Worm (Caenorhabditis elegans) whole organism, L1 larva: ENCODE measurements around the gene C29E4.10.
"Not testable (repeated sequence)": the region's sequence is repeated elsewhere in the genome, so short reads cannot be mapped to it uniquely, and the experiment has no call there.

Experiments used
- F16B12.6 ChIP-seq: fragments of 150-350 bp; optimal IDR thresholded peaks from 2 replicates; lab custom pipeline; 2014; ENCODE audit warnings: missing biosample characterization, missing genetic modification characterization
- ceh-63 ChIP-seq: fragments of 200-800 bp; sonication (Bioruptor generic); optimal IDR thresholded peaks from 2 replicates; lab custom pipeline; 2018; ENCODE audit warnings: mild to moderate bottlenecking, missing genetic modification characterization, missing compliant biosample characterization
- elt-2 ChIP-seq: sonication (generic microtip); optimal IDR thresholded peaks from 2 replicates; lab custom pipeline; 2016; ENCODE audit warnings: missing genetic modification characterization, mild to moderate bottlenecking, inconsistent platforms, missing compliant biosample characterization, missing genetic modification reagents
- irx-1 ChIP-seq: sonication (generic microtip); optimal IDR thresholded peaks from 2 replicates; lab custom pipeline; 2016; ENCODE audit warnings: missing genetic modification characterization, missing compliant biosample characterization
- jun-1 ChIP-seq: fragments of 150-350 bp; optimal IDR thresholded peaks from 2 replicates; lab custom pipeline; 2014; ENCODE audit warnings: missing biosample characterization, missing genetic modification reagents, missing genetic modification characterization
- lin-14 ChIP-seq: fragments of 200-800 bp; sonication (Bioruptor generic); optimal IDR thresholded peaks from 2 replicates; lab custom pipeline; 2018; ENCODE audit warnings: mild to moderate bottlenecking, missing genetic modification characterization, moderate library complexity, missing compliant biosample characterization
- lsy-2 ChIP-seq, 2 experiments: fragments of 150-350 bp; optimal IDR thresholded peaks; 2 replicates each; lab custom pipeline; 2014; ENCODE audit warnings: missing biosample characterization in 2 of 2, missing genetic modification characterization in 2 of 2
- mdl-1 ChIP-seq, 2 experiments: fragments of 150-350 bp; optimal IDR thresholded peaks; 2 replicates each; lab custom pipeline; 2014 to 2017; ENCODE audit warnings: missing biosample characterization in 2 of 2, missing genetic modification characterization in 2 of 2, inconsistent platforms in 1 of 2
- mep-1 ChIP-seq: fragments of 150-350 bp; optimal IDR thresholded peaks from 2 replicates; lab custom pipeline; 2014; ENCODE audit warnings: missing biosample characterization, missing genetic modification characterization
- nhr-11 ChIP-seq: fragments of 150-350 bp; optimal IDR thresholded peaks from 2 replicates; lab custom pipeline; 2014; ENCODE audit warnings: missing biosample characterization, missing genetic modification characterization
- skn-1 ChIP-seq: fragments of 150-350 bp; optimal IDR thresholded peaks from 2 replicates; lab custom pipeline; 2014; ENCODE audit warnings: missing biosample characterization, missing genetic modification characterization
- tbx-2 ChIP-seq: sonication (generic microtip); optimal IDR thresholded peaks from 2 replicates; lab custom pipeline; 2016; ENCODE audit warnings: missing genetic modification characterization, missing compliant biosample characterization
- unc-98 ChIP-seq: fragments of 200-800 bp; sonication (Bioruptor generic); IDR thresholded peaks from 2 replicates; pipeline ENCODE4 v1.3.6; 2022; ENCODE audit warnings: missing genetic modification characterization, missing compliant biosample characterization
- ztf-11 ChIP-seq, 2 experiments: sonication (generic microtip); optimal IDR thresholded peaks; 2 replicates each; lab custom pipeline; 2016 to 2017; ENCODE audit warnings: missing genetic modification characterization in 2 of 2, missing biosample characterization in 1 of 2, missing compliant biosample characterization in 1 of 2

DNA sequence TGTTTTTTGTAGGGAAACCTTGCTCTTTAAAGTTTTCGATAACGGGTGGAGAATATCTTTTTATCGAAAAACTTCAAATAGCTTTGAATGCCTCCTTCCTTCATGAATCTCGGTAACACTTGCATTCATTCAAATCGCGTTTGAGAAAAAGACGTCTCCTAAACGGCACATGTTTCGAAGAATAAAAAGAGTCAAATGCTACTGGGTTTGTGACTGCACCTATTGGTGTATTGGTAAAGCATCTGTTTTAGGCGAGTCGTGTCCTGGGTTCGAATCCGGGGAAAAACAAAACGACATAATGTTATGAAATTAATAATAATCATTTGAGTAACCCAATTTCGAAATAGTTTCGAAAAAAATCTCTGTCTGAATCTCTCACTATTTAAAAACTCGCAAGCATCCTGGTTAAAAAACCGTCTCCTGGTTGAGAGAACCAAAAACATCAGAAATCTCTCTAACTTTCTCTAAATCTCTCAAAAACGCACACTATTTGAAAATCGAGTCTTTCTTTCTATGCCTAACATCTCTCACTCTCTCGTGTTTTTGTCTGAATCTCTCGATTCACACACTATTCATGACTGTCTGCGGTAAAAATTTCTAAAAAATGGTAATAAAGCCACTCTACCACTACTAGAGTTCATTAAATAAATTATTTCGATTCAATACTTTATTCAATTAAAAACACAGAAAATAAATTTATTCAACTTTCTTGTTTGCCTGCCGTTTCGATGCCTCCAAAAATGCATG lies 28.5 kb downstream of the C29E4.10 start:
- not testable (repeated sequence) for TF ChIP-seq ztf-11 (tag; optimal IDR thresholded peaks at IDR 0.05; lab: Kevin White, UChicago); irx-1 (tag; lab: Kevin White, UChicago); jun-1 (tag; lab: Kevin White, UChicago); tbx-2; lin-14 (GFP tag; lab: Kevin White, UChicago); lsy-2 (tag; optimal IDR thresholded peaks at IDR 0.05; lab: Kevin White, UChicago); F16B12.6 (tag; lab: Kevin White, UChicago); ceh-63 (GFP tag; lab: Kevin White, UChicago); elt-2; unc-98 (GFP tag; lab: Robert Waterston, UW); mep-1 (tag; lab: Kevin White, UChicago); skn-1 (tag; lab: Kevin White, UChicago); nhr-11; mdl-1 (tag; optimal IDR thresholded peaks at IDR 0.05; lab: Kevin White, UChicago)
